Worm (Caenorhabditis elegans) whole organism, L1 larva: ENCODE results near the gene T16G12.13.

Source experiments
- ceh-63 ChIP-seq: fragments of 200-800 bp; sonication (Bioruptor generic); optimal IDR thresholded peaks from 2 replicates; lab custom pipeline; 2018; ENCODE audit warnings: mild to moderate bottlenecking, missing genetic modification characterization, missing compliant biosample characterization
- hlh-17 ChIP-seq: fragments of 200-800 bp; sonication (Bioruptor generic); optimal IDR thresholded peaks from 2 replicates; lab custom pipeline; 2018; ENCODE audit warnings: missing genetic modification characterization, mild to moderate bottlenecking, missing compliant biosample characterization, moderate library complexity, borderline replicate concordance
- lin-15B ChIP-seq: fragments of 150-350 bp; sonication (generic microtip); optimal IDR thresholded peaks from 3 replicates; lab custom pipeline; 2014; ENCODE audit warnings: missing biosample characterization, missing genetic modification characterization
- rnt-1 ChIP-seq: sonication (generic microtip); optimal IDR thresholded peaks from 2 replicates; lab custom pipeline; 2016; ENCODE audit warnings: mild to moderate bottlenecking, missing genetic modification characterization, moderate library complexity, missing compliant biosample characterization
- snpc-4 ChIP-seq: fragments of 150-350 bp; optimal IDR thresholded peaks from 2 replicates; lab custom pipeline; 2014; ENCODE audit warnings: missing biosample characterization, missing genetic modification characterization
- unc-130 ChIP-seq: fragments of 150-350 bp; optimal IDR thresholded peaks from 2 replicates; lab custom pipeline; 2017; ENCODE audit warnings: missing biosample characterization, missing genetic modification characterization, inconsistent platforms
- unc-62 ChIP-seq: fragments of 150-350 bp; optimal IDR thresholded peaks from 2 replicates; lab custom pipeline; 2014; ENCODE audit warnings: missing biosample characterization, missing genetic modification reagents, missing genetic modification characterization
- ztf-11 ChIP-seq, 2 experiments: sonication (generic microtip); optimal IDR thresholded peaks; 2 replicates each; lab custom pipeline; 2016 to 2017; ENCODE audit warnings: missing genetic modification characterization in 2 of 2, missing biosample characterization in 1 of 2, missing compliant biosample characterization in 1 of 2

- TF ChIP-seq snpc-4 (no peak), rnt-1 (no peak), unc-62 (GFP tag; lab: Kevin White, UChicago) (no peak), unc-130 (no peak), lin-15B (tag; lab: Kevin White, UChicago) (no peak), ceh-63 (GFP tag; lab: Kevin White, UChicago) (no peak), ztf-11 (tag; optimal IDR thresholded peaks at IDR 0.05; lab: Kevin White, UChicago) (no peak), hlh-17 (GFP tag; lab: Kevin White, UChicago) (no peak)
Observed at ce11 chrIII:10069278-10069677, 8.6 kb downstream of the T16G12.13 start, which contains the start of gene T16G12.6.
